Worm (Caenorhabditis elegans) whole organism, dauer: ENCODE measurements around the gene C05D12.5.

Source experiments
- unc-62 ChIP-seq: sonication (generic microtip); optimal IDR thresholded peaks from 2 replicates; lab custom pipeline; 2017; ENCODE audit warnings: missing biosample characterization, missing genetic modification reagents, missing genetic modification characterization

Gene C05D12.5

ce11 chrII:11433942-11434341 lies at the start of gene C05D12.5:
Gene C05D12.5 (plus strand): TSS chrII:11434242.
- TF ChIP-seq unc-62 (GFP tag; lab: Kevin White, UChicago) = no peak

DNA sequence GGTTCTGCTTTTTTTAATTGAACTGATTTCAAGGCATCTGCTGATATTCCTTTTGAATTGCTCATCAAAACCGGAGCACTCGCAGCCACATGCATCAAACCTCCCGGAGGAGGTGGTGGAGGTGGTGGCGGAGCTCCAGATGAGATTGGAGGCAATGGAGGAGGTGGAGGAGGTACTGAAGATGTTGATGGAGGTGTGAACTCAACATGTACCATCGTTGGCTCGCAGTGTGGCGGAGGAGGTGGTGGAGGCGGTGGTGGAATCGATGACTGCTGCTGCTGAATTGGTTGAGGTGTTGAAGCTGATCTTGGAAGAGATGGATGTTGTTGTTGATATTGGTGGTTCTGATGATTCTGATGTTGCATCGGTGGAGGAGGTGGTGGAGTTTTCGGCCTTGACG lies 47.1 kb upstream of the C05D12.5 start:
- no peak for TF ChIP-seq unc-62 (GFP tag; lab: Kevin White, UChicago)

DNA sequence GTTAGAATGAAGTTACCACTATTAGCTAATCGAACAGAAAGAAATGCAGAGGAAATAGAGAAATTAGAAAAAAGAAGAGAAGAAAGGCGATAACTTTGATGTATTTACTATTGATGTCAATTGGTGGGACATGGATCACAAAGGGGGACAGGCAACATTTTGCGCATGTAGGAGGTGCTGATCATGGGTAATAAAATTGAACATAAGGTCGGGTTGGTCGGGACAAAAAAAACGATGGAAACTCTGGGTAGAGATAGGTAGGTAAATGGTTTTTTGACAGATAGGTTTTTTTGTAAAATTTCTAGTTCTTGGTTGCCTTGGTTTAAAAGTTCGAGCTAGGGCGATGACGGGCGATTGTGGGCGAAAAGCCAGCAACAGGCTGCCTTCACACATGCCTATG lies 43.2 kb upstream of the C05D12.5 start, which contains the start of gene shn-1:
shn-1 (minus strand) TSS at position 101 of the 400 bp plus-strand sequence.
- no peak for TF ChIP-seq unc-62 (GFP tag; lab: Kevin White, UChicago)

ce11 chrII:11392390-11392789 lies 41.7 kb upstream of the C05D12.5 start:
- TF ChIP-seq unc-62 (GFP tag; lab: Kevin White, UChicago) = no peak

- TF ChIP-seq unc-62 (GFP tag; lab: Kevin White, UChicago) = no peak
These were observed 40.3 kb upstream of the C05D12.5 start for ce11 chrII:11393787-11394186.

DNA sequence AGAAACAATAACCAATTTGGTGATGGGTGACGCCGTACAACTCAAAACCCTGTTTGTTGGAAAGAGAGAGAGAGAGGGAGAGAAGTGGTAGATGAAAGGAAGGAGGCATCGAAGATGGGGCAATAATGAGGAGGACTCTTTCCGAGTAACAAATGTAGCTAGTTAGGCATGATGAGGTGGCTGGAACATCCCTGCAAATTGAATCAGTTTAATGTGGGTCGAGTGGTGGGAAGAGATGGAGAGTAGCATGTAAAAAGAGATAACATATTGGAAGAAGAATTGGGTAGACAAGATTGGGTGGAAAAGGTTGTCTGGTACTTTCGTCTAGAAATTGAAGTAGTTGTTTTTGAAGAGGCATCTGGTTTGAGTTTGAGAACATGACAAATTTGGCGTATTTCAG lies 37.8 kb upstream of the C05D12.5 start:
- TF ChIP-seq unc-62 (GFP tag; lab: Kevin White, UChicago) = no peak

ce11 chrII:11398787-11399186 lies 35.3 kb upstream of the C05D12.5 start:
- no peak for TF ChIP-seq unc-62 (GFP tag; lab: Kevin White, UChicago)

DNA sequence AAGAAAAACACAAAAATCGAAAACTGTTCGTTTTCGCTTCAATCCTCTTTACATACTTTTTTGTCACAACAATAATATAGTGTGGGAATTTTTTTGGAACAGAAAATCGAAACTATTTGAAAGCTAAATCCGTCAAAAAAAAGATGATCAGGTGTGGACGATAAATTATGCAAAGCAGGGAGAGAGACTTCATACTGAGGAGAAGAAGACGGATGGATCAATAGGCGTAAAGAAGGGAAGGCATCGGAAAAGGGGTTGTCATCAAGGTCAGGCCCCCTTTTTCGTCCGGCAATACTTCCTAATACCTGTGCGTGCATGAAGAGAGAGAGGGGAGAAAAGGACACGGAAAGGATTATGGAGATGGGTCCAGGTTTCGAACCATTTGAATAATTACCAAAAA lies 33.7 kb upstream of the C05D12.5 start:
- TF ChIP-seq unc-62 (GFP tag; lab: Kevin White, UChicago) = no peak

DNA sequence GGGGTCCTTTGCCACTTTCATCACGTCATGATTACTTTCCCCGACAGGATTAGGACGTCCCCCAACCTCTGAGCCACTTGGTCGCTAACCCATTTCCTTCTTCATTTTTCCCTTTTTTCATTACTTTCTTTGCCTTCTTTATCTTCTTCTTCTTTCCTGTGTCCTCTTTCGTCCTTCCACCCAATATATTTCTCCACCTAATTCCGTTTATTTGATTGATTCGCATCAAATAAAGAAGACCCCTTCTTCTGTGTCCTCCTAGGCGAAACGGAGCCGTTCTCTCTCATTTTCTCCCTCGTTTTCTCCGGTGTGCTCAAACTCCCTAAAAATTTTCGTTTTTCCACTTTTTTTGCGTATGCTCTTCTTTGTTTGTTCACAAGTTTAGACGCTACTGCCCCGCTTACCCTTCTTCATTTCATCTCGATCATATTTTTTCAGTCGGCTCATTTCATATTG lies 24.3 kb upstream of the C05D12.5 start, which contains the start of gene C05D12.7:
C05D12.7 (plus strand) TSS at position 406 of the 456 bp plus-strand sequence.
- no peak for TF ChIP-seq unc-62 (GFP tag; lab: Kevin White, UChicago)

DNA sequence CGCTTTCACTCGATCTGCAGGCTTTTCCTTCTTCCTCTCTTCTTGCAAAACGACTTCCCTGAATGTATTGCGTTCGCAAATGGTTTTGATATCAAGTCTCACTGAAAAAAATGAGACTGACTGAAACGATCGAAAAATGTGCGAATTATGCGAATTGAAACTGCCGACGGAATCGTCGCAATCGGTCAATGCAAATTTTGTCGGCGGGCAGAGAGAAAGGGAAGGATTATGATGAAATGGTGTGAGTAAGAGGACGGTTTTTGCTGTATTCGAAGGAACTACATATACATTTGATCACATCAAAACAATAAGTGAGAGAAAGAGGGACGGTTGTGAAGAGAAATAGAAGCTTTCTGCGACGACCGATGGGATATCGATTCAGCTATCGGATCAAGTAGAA lies 18.4 kb upstream of the C05D12.5 start, which contains the start of gene C05D12.1:
C05D12.1 (minus strand) TSS at position 101 of the 400 bp plus-strand sequence.
- TF ChIP-seq unc-62 (GFP tag; lab: Kevin White, UChicago) = no peak

- no peak for TF ChIP-seq unc-62 (GFP tag; lab: Kevin White, UChicago)
These were observed 16.0 kb upstream of the C05D12.5 start, which contains the start of gene C05D12.2 for ce11 chrII:11417999-11418398. Gene C05D12.2 (plus strand): TSS chrII:11418299.

ce11 chrII:11418476-11418875 lies 15.6 kb upstream of the C05D12.5 start:
- no peak for TF ChIP-seq unc-62 (GFP tag; lab: Kevin White, UChicago)

DNA sequence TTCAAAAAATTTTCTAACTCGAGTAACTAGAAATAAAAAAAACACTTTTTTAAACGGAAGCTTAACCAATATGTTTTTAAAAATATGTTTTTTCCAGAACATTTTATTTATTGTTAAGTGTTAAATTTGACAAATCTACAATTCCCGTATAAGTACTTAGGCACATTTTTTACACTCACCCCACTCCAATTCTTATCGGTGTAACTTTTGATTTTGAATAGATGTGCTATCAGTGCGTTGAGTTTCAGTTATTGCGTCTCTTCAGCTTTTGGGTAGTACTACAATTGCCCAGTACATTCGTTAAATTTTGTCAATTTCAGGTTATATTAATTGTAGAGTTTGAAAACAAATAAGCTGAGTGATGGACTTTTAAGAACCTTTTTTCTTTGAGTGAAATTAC lies 10.0 kb upstream of the C05D12.5 start:
- TF ChIP-seq unc-62 (GFP tag; lab: Kevin White, UChicago) = no peak

DNA sequence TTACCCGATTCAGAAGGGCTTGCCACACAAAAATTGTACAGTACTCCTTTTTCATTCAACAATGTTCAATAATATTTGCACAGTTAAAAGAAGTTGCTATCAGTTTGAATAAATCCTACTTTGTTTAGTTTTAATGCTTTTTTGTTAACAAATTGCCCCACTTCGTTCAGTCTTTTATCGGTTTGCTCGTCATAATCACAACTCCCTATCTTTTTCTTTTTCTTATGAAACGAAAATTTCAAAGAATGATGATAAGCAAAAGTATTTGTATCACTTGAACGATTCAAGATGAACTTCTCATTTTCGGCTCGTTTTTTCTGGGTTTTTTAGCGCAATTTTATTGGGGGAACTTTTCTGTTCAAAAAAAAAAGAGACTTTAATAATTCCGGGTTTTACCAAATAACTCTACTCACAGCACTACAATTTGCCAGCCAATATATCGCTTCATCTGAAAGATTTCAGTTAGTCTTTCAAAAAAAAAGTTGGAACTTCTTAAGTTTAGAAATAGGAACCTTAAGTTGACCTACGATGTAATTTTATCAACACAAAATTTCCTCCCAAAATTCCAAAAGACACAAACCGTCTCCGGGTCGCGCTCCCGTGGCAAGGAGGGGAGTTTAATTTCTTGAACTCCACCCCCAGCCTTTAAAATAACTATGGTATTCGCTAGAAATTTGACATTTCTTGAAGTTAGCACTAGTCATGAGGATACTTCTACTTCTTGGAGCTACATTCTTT lies 9.3 kb upstream of the C05D12.5 start, which contains the start of gene C05D12.3:
C05D12.3 (plus strand) TSS at position 688 of the 738 bp plus-strand sequence.
- TF ChIP-seq unc-62 (GFP tag; lab: Kevin White, UChicago) = no peak

DNA sequence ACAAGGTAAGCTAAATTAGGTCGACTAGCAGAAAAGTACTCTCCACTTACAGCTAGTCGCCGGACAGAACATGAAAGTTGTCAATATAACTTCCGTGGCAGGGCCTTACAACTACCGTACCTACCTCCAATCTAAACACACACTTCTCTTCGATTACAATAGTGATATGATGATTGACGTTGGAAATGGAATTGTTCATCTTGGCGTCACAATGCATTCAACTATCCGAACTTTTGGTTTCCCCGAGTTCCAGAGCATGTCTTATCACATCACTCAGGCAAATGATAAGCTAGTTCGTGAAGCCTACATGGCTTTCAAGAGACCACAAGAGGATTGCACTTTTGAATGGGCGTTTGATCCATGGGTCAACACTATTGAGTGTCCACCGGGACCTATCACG lies 6.7 kb upstream of the C05D12.5 start:
- no peak for TF ChIP-seq unc-62 (GFP tag; lab: Kevin White, UChicago)

- TF ChIP-seq unc-62 (GFP tag; lab: Kevin White, UChicago) = no peak
These were observed 5.4 kb upstream of the C05D12.5 start for ce11 chrII:11428599-11428998.

ce11 chrII:11431584-11431983 lies 2.5 kb upstream of the C05D12.5 start, which contains the start of gene C05D12.4:
Gene C05D12.4 (plus strand): TSS chrII:11431884.
- no peak for TF ChIP-seq unc-62 (GFP tag; lab: Kevin White, UChicago)
